Worm (Caenorhabditis elegans): Measurements from ENCODE around the gene sfrp-1.

Gene sfrp-1

ce11 chrIV:6402386-6402905 lies at the start of gene sfrp-1:
Gene sfrp-1, minus strand, starts transcription at chrIV:6402436.
- TF ChIP-seq him-1 (tag; optimal IDR thresholded peaks at IDR 0.05) (no peak), dao-5 (tag; optimal IDR thresholded peaks at IDR 0.05) (no peak), W03F9.2 (tag; optimal IDR thresholded peaks at IDR 0.05) (no peak)

ce11 chrIV:6443018-6443417 lies 40.8 kb upstream of the sfrp-1 start:
- no peak for TF ChIP-seq him-1 (tag; optimal IDR thresholded peaks at IDR 0.05)
- no peak for TF ChIP-seq dao-5 (tag; optimal IDR thresholded peaks at IDR 0.05)
- TF ChIP-seq W03F9.2 (tag; optimal IDR thresholded peaks at IDR 0.05): no peak

- TF ChIP-seq him-1 (tag; optimal IDR thresholded peaks at IDR 0.05): no peak
- TF ChIP-seq dao-5 (tag; optimal IDR thresholded peaks at IDR 0.05): no peak
- no peak for TF ChIP-seq W03F9.2 (tag; optimal IDR thresholded peaks at IDR 0.05)
These were observed 39.9 kb upstream of the sfrp-1 start for ce11 chrIV:6442016-6442618.

ce11 chrIV:6441601-6442000 lies 39.4 kb upstream of the sfrp-1 start, which contains the start of gene Y73B6BL.31:
Gene Y73B6BL.31, plus strand, starts transcription at chrIV:6441901.
- TF ChIP-seq dao-5 (tag; optimal IDR thresholded peaks at IDR 0.05) (no peak), him-1 (tag; optimal IDR thresholded peaks at IDR 0.05) (no peak), W03F9.2 (tag; optimal IDR thresholded peaks at IDR 0.05) (no peak)

- TF ChIP-seq W03F9.2 (tag; optimal IDR thresholded peaks at IDR 0.05) (no peak), dao-5 (tag; optimal IDR thresholded peaks at IDR 0.05) (no peak), him-1 (tag; optimal IDR thresholded peaks at IDR 0.05) (no peak)
These were observed 35.8 kb upstream of the sfrp-1 start, which contains the start of gene dlc-5 for ce11 chrIV:6438051-6438450. Gene dlc-5, plus strand, starts transcription at chrIV:6438204.

ce11 chrIV:6433424-6433823 lies 31.2 kb upstream of the sfrp-1 start:
- TF ChIP-seq W03F9.2 (tag; optimal IDR thresholded peaks at IDR 0.05) (peak; percentile 2), dao-5 (tag; optimal IDR thresholded peaks at IDR 0.05) (no peak), him-1 (tag; optimal IDR thresholded peaks at IDR 0.05) (no peak)

- TF ChIP-seq him-1 (tag; optimal IDR thresholded peaks at IDR 0.05): no peak
These were observed 30.1 kb upstream of the sfrp-1 start for ce11 chrIV:6432375-6432774.

ce11 chrIV:6431582-6431981 lies 29.3 kb upstream of the sfrp-1 start, which contains the start of gene acp-7:
Gene acp-7, minus strand, starts transcription at chrIV:6431682.
- TF ChIP-seq W03F9.2 (tag; optimal IDR thresholded peaks at IDR 0.05): no peak
- no peak for TF ChIP-seq him-1 (tag; optimal IDR thresholded peaks at IDR 0.05)
- TF ChIP-seq dao-5 (tag; optimal IDR thresholded peaks at IDR 0.05): no peak

ce11 chrIV:6427223-6427622 lies 25.0 kb upstream of the sfrp-1 start:
- TF ChIP-seq him-1 (tag; optimal IDR thresholded peaks at IDR 0.05): no peak
- TF ChIP-seq W03F9.2 (tag; optimal IDR thresholded peaks at IDR 0.05): no peak
- TF ChIP-seq dao-5 (tag; optimal IDR thresholded peaks at IDR 0.05): no peak

- TF ChIP-seq W03F9.2 (tag; optimal IDR thresholded peaks at IDR 0.05) (no peak), him-1 (tag; optimal IDR thresholded peaks at IDR 0.05) (no peak), dao-5 (tag; optimal IDR thresholded peaks at IDR 0.05) (no peak)
These were observed 24.0 kb upstream of the sfrp-1 start, which contains the start of gene acp-6 for ce11 chrIV:6426089-6426715. Gene acp-6, minus strand, starts transcription at chrIV:6426139.

ce11 chrIV:6421183-6421635 lies 19.0 kb upstream of the sfrp-1 start, which contains the start of gene puf-11:
Gene puf-11, plus strand, starts transcription at chrIV:6421585.
- TF ChIP-seq dao-5 (tag; optimal IDR thresholded peaks at IDR 0.05): no peak
- no peak for TF ChIP-seq him-1 (tag; optimal IDR thresholded peaks at IDR 0.05)
- no peak for TF ChIP-seq W03F9.2 (tag; optimal IDR thresholded peaks at IDR 0.05)

- TF ChIP-seq W03F9.2 (tag; optimal IDR thresholded peaks at IDR 0.05): no peak
- no peak for TF ChIP-seq dao-5 (tag; optimal IDR thresholded peaks at IDR 0.05)
- TF ChIP-seq him-1 (tag; optimal IDR thresholded peaks at IDR 0.05): no peak
These were observed 16.9 kb upstream of the sfrp-1 start, which contains the start of the genes Y73B6BL.23 and htp-2 for ce11 chrIV:6419031-6419582. Gene Y73B6BL.23, minus strand, starts transcription at chrIV:6419081. Gene htp-2, plus strand, starts transcription at chrIV:6419522.

ce11 chrIV:6417612-6418011 lies 15.4 kb upstream of the sfrp-1 start:
- TF ChIP-seq dao-5 (tag; optimal IDR thresholded peaks at IDR 0.05): no peak
- no peak for TF ChIP-seq him-1 (tag; optimal IDR thresholded peaks at IDR 0.05)
- TF ChIP-seq W03F9.2 (tag; optimal IDR thresholded peaks at IDR 0.05): no peak

- TF ChIP-seq W03F9.2 (tag; optimal IDR thresholded peaks at IDR 0.05) (no peak), him-1 (tag; optimal IDR thresholded peaks at IDR 0.05) (no peak), dao-5 (tag; optimal IDR thresholded peaks at IDR 0.05) (no peak)
These were observed 14.3 kb upstream of the sfrp-1 start, which contains the start of gene Y73B6BL.22 for ce11 chrIV:6416553-6416952. Gene Y73B6BL.22, minus strand, starts transcription at chrIV:6416653.

Data from whole organism, L4/young adult.